Worm (Caenorhabditis elegans): Measurements from ENCODE around the gene dnc-2.

DNA sequence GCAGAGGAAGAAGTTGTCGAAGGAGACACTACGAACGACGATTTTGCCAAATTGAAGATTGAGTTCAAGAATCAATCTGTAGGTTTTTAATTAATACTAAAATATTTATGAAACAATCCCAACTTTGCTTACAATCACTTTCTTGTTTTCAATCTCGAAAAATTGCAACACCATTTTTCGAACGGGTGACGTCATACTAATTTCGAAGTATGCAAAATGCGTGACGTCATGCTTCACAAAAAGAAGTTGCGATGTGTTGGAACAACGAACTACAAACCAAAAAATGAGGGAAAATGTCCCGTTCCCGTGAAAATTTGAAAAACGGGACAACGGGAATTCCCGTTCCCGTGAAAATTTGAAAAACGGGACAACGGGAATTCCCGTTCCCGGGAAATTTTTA, 42.1 kb upstream of the dnc-2 start:
- no peak for TF ChIP-seq pha-4 (tag; optimal IDR thresholded peaks at IDR 0.05)
- no peak for TF ChIP-seq tbx-2 (tag; optimal IDR thresholded peaks at IDR 0.05)
- no peak for TF ChIP-seq eyg-1 (tag; optimal IDR thresholded peaks at IDR 0.05)
- no peak for TF ChIP-seq elt-2 (tag; optimal IDR thresholded peaks at IDR 0.05)
- TF ChIP-seq F13H6.1 (tag; optimal IDR thresholded peaks at IDR 0.05) = no peak
